Worm (Caenorhabditis elegans) whole organism, L1 larva: ENCODE measurements around the gene cdka-1.
A peak's percentile ranks its signal among the peaks of the same experiment; 100 is the strongest.

Source experiments
- C34B4.2 ChIP-seq: sonication (generic microtip); optimal IDR thresholded peaks from 2 replicates; lab custom pipeline; 2017; ENCODE audit warnings: mild to moderate bottlenecking, missing genetic modification characterization, missing compliant biosample characterization
- aly-2 ChIP-seq: fragments of 150-350 bp; optimal IDR thresholded peaks from 2 replicates; lab custom pipeline; 2014; ENCODE audit warnings: missing biosample characterization, missing genetic modification characterization
- blmp-1 ChIP-seq: fragments of 150-350 bp; optimal IDR thresholded peaks from 2 replicates; lab custom pipeline; 2014; ENCODE audit warnings: missing biosample characterization, missing genetic modification characterization
- ceh-82 ChIP-seq, 3 experiments: fragments of 150-350 bp in 1 of 3; sonication (generic microtip) in 2 of 3; optimal IDR thresholded peaks; 2 replicates each; lab custom pipeline; 2014 to 2017; ENCODE audit warnings: missing biosample characterization in 3 of 3, missing genetic modification characterization in 3 of 3
- ces-1 ChIP-seq: fragments of 150-350 bp; optimal IDR thresholded peaks from 2 replicates; lab custom pipeline; 2014; ENCODE audit warnings: missing biosample characterization, missing genetic modification reagents, missing genetic modification characterization
- fkh-10 ChIP-seq: sonication (generic microtip); optimal IDR thresholded peaks from 2 replicates; lab custom pipeline; 2017; ENCODE audit warnings: missing biosample characterization, missing genetic modification reagents, missing genetic modification characterization
- hlh-4 ChIP-seq: sonication (generic microtip); optimal IDR thresholded peaks from 2 replicates; lab custom pipeline; 2016; ENCODE audit warnings: mild to moderate bottlenecking, missing genetic modification characterization, missing compliant biosample characterization
- jun-1 ChIP-seq: fragments of 150-350 bp; optimal IDR thresholded peaks from 2 replicates; lab custom pipeline; 2014; ENCODE audit warnings: missing biosample characterization, missing genetic modification reagents, missing genetic modification characterization
- lin-35 ChIP-seq, 2 experiments: fragments of 150-350 bp; optimal IDR thresholded peaks; 2 replicates each; lab custom pipeline; 2014; ENCODE audit warnings: missing biosample characterization in 2 of 2, missing genetic modification characterization in 2 of 2, missing genetic modification reagents in 2 of 2
- snpc-4 ChIP-seq: fragments of 150-350 bp; optimal IDR thresholded peaks from 2 replicates; lab custom pipeline; 2014; ENCODE audit warnings: missing biosample characterization, missing genetic modification characterization
- tlp-1 ChIP-seq: fragments of 150-350 bp; optimal IDR thresholded peaks from 2 replicates; lab custom pipeline; 2014; ENCODE audit warnings: missing biosample characterization, missing genetic modification characterization
- unc-86 ChIP-seq: sonication (generic microtip); optimal IDR thresholded peaks from 2 replicates; lab custom pipeline; 2016; ENCODE audit warnings: missing genetic modification characterization, missing compliant biosample characterization
- ztf-4 ChIP-seq: fragments of 150-350 bp; optimal IDR thresholded peaks from 2 replicates; lab custom pipeline; 2014; ENCODE audit warnings: missing biosample characterization, missing genetic modification characterization

- TF ChIP-seq tlp-1 (tag; lab: Kevin White, UChicago) = no peak
- TF ChIP-seq ces-1 (GFP tag; lab: Kevin White, UChicago) = no peak
- TF ChIP-seq ceh-82 (tag; optimal IDR thresholded peaks at IDR 0.05; lab: Kevin White, UChicago) = no peak
- no peak for TF ChIP-seq blmp-1
- no peak for TF ChIP-seq jun-1 (tag; lab: Kevin White, UChicago)
- no peak for TF ChIP-seq lin-35 (GFP tag; optimal IDR thresholded peaks at IDR 0.05; lab: Kevin White, UChicago)
- no peak for TF ChIP-seq snpc-4 (tag; lab: Kevin White, UChicago)
- peak; percentile 46 for TF ChIP-seq fkh-10 (GFP tag; lab: Kevin White, UChicago)
- no peak for TF ChIP-seq aly-2
- TF ChIP-seq unc-86 = no peak
- no peak for TF ChIP-seq ztf-4 (tag; lab: Kevin White, UChicago)
- TF ChIP-seq C34B4.2 (tag; lab: Kevin White, UChicago) = no peak
- no peak for TF ChIP-seq hlh-4
Observed at ce11 chrIII:4622375-4623130, 36.0 kb upstream of the cdka-1 start, which contains the start of gene lron-5.
